Fruit fly (Drosophila melanogaster) whole organism, adult: ENCODE results near the gene Shmt.

Experiments used
- CG12768 ChIP-seq: fragments of 200-800 bp; sonication (Bioruptor generic); optimal IDR thresholded peaks from 2 replicates; lab custom pipeline; 2017; ENCODE audit warnings: missing biosample characterization, missing genetic modification characterization, mild to moderate bottlenecking, moderate library complexity, missing genetic modification reagents
- CG14711 ChIP-seq: fragments of 200-800 bp; sonication (Bioruptor generic); optimal IDR thresholded peaks from 2 replicates; lab custom pipeline; 2018; ENCODE audit warnings: missing biosample characterization, mild to moderate bottlenecking, missing genetic modification characterization, moderate library complexity
- CG1620 ChIP-seq: fragments of 200-800 bp; sonication (Bioruptor generic); optimal IDR thresholded peaks from 2 replicates; lab custom pipeline; 2016; ENCODE audit warnings: missing biosample characterization, missing genetic modification characterization
- CG33017 ChIP-seq: fragments of 200-800 bp; sonication (Bioruptor generic); optimal IDR thresholded peaks from 2 replicates; lab custom pipeline; 2018; ENCODE audit warnings: missing biosample characterization, mild to moderate bottlenecking, missing genetic modification characterization, moderate library complexity
- CG5204 ChIP-seq: fragments of 200-800 bp; sonication (Bioruptor generic); optimal IDR thresholded peaks from 2 replicates; lab custom pipeline; 2016; ENCODE audit warnings: missing biosample characterization, missing genetic modification characterization
- Clk ChIP-seq: fragments of 200-800 bp; sonication (Bioruptor generic); optimal IDR thresholded peaks from 2 replicates; lab custom pipeline; 2017; ENCODE audit warnings: missing biosample characterization, missing genetic modification characterization
- Crg-1 ChIP-seq: fragments of 200-800 bp; sonication (Bioruptor generic); optimal IDR thresholded peaks from 2 replicates; lab custom pipeline; 2016; ENCODE audit warnings: missing biosample characterization, missing genetic modification characterization
- Mnt ChIP-seq: fragments of 200-800 bp; sonication (Bioruptor generic); optimal IDR thresholded peaks from 2 replicates; lab custom pipeline; 2016; ENCODE audit warnings: missing biosample characterization, mild to moderate bottlenecking, missing genetic modification characterization
- cic ChIP-seq: fragments of 200-800 bp; sonication (Bioruptor generic); optimal IDR thresholded peaks from 2 replicates; lab custom pipeline; 2017; ENCODE audit warnings: missing biosample characterization, mild to moderate bottlenecking, missing genetic modification characterization, moderate library complexity
- cnc ChIP-seq, 2 experiments: fragments of >200 bp; optimal IDR thresholded peaks; 2 replicates each; lab custom pipeline; 2017
- kay ChIP-seq: fragments of 200-800 bp; sonication (Bioruptor generic); peaks from one replicate; lab custom pipeline; 2016; ENCODE audit warnings: missing biosample characterization, missing genetic modification characterization, borderline replicate concordance
- ovo ChIP-seq: fragments of 200-800 bp; sonication (Bioruptor generic); optimal IDR thresholded peaks from 2 replicates; lab custom pipeline; 2016; ENCODE audit warnings: missing biosample characterization, missing genetic modification characterization
- pad ChIP-seq: fragments of 200-800 bp; sonication (Bioruptor generic); optimal IDR thresholded peaks from 3 replicates; lab custom pipeline; 2017; ENCODE audit warnings: missing biosample characterization, missing genetic modification characterization, mild to moderate bottlenecking, moderate library complexity, missing genetic modification reagents
- tj ChIP-seq: fragments of 200-800 bp; sonication (Bioruptor generic); optimal IDR thresholded peaks from 3 replicates; lab custom pipeline; 2017; ENCODE audit warnings: missing biosample characterization, mild to moderate bottlenecking, missing genetic modification characterization, moderate library complexity

DNA sequence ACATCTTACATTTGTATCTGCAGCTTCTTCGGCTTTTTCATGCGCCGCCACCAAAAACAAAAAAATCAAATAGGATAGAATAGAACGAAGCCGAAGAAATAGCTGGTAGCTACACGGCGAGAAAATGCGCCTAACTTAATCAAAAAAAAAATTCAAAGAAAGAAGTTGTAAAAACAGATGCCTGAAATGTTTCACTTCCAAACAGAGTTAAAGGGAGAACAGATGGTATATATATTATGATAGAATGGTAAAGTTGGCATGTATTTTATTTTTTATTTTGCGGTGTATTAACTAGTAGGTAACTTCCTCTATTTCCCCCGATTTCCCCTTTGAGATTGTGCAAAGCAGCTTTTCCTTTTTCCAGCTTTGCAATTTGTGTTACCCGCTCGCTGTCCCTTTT, 7.8 kb upstream of the Shmt start:
- no peak for TF ChIP-seq CG12768
- no peak for TF ChIP-seq CG33017
- no peak for TF ChIP-seq tj
- TF ChIP-seq CG5204 (GFP tag; lab: Kevin White, UChicago): no peak
- no peak for TF ChIP-seq ovo (GFP tag; lab: Kevin White, UChicago)
- no peak for TF ChIP-seq Clk (GFP tag; lab: Kevin White, UChicago)
- TF ChIP-seq CG14711 (tag; lab: Kevin White, UChicago): no peak
- no peak for TF ChIP-seq cnc (optimal IDR thresholded peaks at IDR 0.05; lab: Kevin White, UChicago)
- no peak for TF ChIP-seq kay (GFP tag; lab: Kevin White, UChicago)
- TF ChIP-seq CG1620 (GFP tag; lab: Kevin White, UChicago): no peak
- TF ChIP-seq cic (GFP tag; lab: Kevin White, UChicago): no peak
- TF ChIP-seq Crg-1 (GFP tag; lab: Kevin White, UChicago): no peak
- TF ChIP-seq pad (GFP tag; lab: Kevin White, UChicago): no peak
- no peak for TF ChIP-seq Mnt (GFP tag; lab: Kevin White, UChicago)
